Fruit fly (Drosophila melanogaster) whole organism, adult: ENCODE data around the gene Pvf2.
A peak's percentile ranks its signal among the peaks of the same experiment; 100 is the strongest.

Experiments
- CG11617 ChIP-seq: fragments of 200-800 bp; sonication (Bioruptor generic); optimal IDR thresholded peaks from 2 replicates; lab custom pipeline; 2017; ENCODE audit warnings: mild to moderate bottlenecking, missing biosample characterization, missing genetic modification reagents, missing genetic modification characterization
- CG12768 ChIP-seq: fragments of 200-800 bp; sonication (Bioruptor generic); optimal IDR thresholded peaks from 2 replicates; lab custom pipeline; 2017; ENCODE audit warnings: missing biosample characterization, missing genetic modification characterization, mild to moderate bottlenecking, moderate library complexity, missing genetic modification reagents
- CG14711 ChIP-seq: fragments of 200-800 bp; sonication (Bioruptor generic); optimal IDR thresholded peaks from 2 replicates; lab custom pipeline; 2018; ENCODE audit warnings: missing biosample characterization, mild to moderate bottlenecking, missing genetic modification characterization, moderate library complexity
- CG1620 ChIP-seq: fragments of 200-800 bp; sonication (Bioruptor generic); optimal IDR thresholded peaks from 2 replicates; lab custom pipeline; 2016; ENCODE audit warnings: missing biosample characterization, missing genetic modification characterization
- CG33017 ChIP-seq: fragments of 200-800 bp; sonication (Bioruptor generic); optimal IDR thresholded peaks from 2 replicates; lab custom pipeline; 2018; ENCODE audit warnings: missing biosample characterization, mild to moderate bottlenecking, missing genetic modification characterization, moderate library complexity
- CG5204 ChIP-seq: fragments of 200-800 bp; sonication (Bioruptor generic); optimal IDR thresholded peaks from 2 replicates; lab custom pipeline; 2016; ENCODE audit warnings: missing biosample characterization, missing genetic modification characterization
- CG7045 ChIP-seq: fragments of 200-800 bp; sonication (Bioruptor generic); optimal IDR thresholded peaks from 2 replicates; lab custom pipeline; 2017; ENCODE audit warnings: missing biosample characterization, mild to moderate bottlenecking, missing genetic modification characterization
- CG7101 ChIP-seq: fragments of 200-800 bp; sonication (Bioruptor generic); optimal IDR thresholded peaks from 2 replicates; lab custom pipeline; 2018; ENCODE audit warnings: missing biosample characterization, mild to moderate bottlenecking, missing genetic modification characterization, moderate library complexity
- Clk ChIP-seq: fragments of 200-800 bp; sonication (Bioruptor generic); optimal IDR thresholded peaks from 2 replicates; lab custom pipeline; 2017; ENCODE audit warnings: missing biosample characterization, missing genetic modification characterization
- Crg-1 ChIP-seq: fragments of 200-800 bp; sonication (Bioruptor generic); optimal IDR thresholded peaks from 2 replicates; lab custom pipeline; 2016; ENCODE audit warnings: missing biosample characterization, missing genetic modification characterization
- Hr96 ChIP-seq: fragments of 200-800 bp; sonication (Bioruptor generic); optimal IDR thresholded peaks from 2 replicates; lab custom pipeline; 2016; ENCODE audit warnings: missing biosample characterization, missing genetic modification characterization
- Mnt ChIP-seq: fragments of 200-800 bp; sonication (Bioruptor generic); optimal IDR thresholded peaks from 2 replicates; lab custom pipeline; 2016; ENCODE audit warnings: missing biosample characterization, mild to moderate bottlenecking, missing genetic modification characterization
- bab1 ChIP-seq: fragments of 200-800 bp; sonication (Bioruptor generic); optimal IDR thresholded peaks from 3 replicates; lab custom pipeline; 2019; ENCODE audit warnings: missing biosample characterization, mild to moderate bottlenecking, missing genetic modification characterization, moderate library complexity
- cic ChIP-seq: fragments of 200-800 bp; sonication (Bioruptor generic); optimal IDR thresholded peaks from 2 replicates; lab custom pipeline; 2017; ENCODE audit warnings: missing biosample characterization, mild to moderate bottlenecking, missing genetic modification characterization, moderate library complexity
- cnc ChIP-seq, 2 experiments: fragments of >200 bp; optimal IDR thresholded peaks; 2 replicates each; lab custom pipeline; 2017
- kay ChIP-seq: fragments of 200-800 bp; sonication (Bioruptor generic); peaks from one replicate; lab custom pipeline; 2016; ENCODE audit warnings: missing biosample characterization, missing genetic modification characterization, borderline replicate concordance
- ovo ChIP-seq: fragments of 200-800 bp; sonication (Bioruptor generic); optimal IDR thresholded peaks from 2 replicates; lab custom pipeline; 2016; ENCODE audit warnings: missing biosample characterization, missing genetic modification characterization
- pad ChIP-seq: fragments of 200-800 bp; sonication (Bioruptor generic); optimal IDR thresholded peaks from 3 replicates; lab custom pipeline; 2017; ENCODE audit warnings: missing biosample characterization, missing genetic modification characterization, mild to moderate bottlenecking, moderate library complexity, missing genetic modification reagents
- tj ChIP-seq: fragments of 200-800 bp; sonication (Bioruptor generic); optimal IDR thresholded peaks from 3 replicates; lab custom pipeline; 2017; ENCODE audit warnings: missing biosample characterization, mild to moderate bottlenecking, missing genetic modification characterization, moderate library complexity
- toe ChIP-seq: fragments of 200-800 bp; sonication (Bioruptor generic); optimal IDR thresholded peaks from 2 replicates; lab custom pipeline; 2016; ENCODE audit warnings: missing biosample characterization, missing genetic modification characterization

Pvf2 gene

dm6 chr2L:7032517-7032951 is 51.9 kb downstream of the Pvf2 start, which contains the start of the genes Rab30 and Caper:
Gene Rab30 (minus strand): TSS chr2L:7032606.
Gene Caper (plus strand): TSS chr2L:7032721.
- TF ChIP-seq CG11617 (GFP tag; lab: Kevin White, UChicago) (peak; percentile 53), cnc (optimal IDR thresholded peaks at IDR 0.05; lab: Kevin White, UChicago) (no peak), toe (no peak), CG7101 (tag; lab: Kevin White, UChicago) (peak; percentile 67), CG12768 (GFP tag; lab: Kevin White, UChicago) (no peak), Hr96 (GFP tag; lab: Kevin White, UChicago) (peak; percentile 74), CG33017 (tag; lab: Kevin White, UChicago) (no peak), CG7045 (GFP tag; lab: Kevin White, UChicago) (peak; percentile 29), ovo (GFP tag; lab: Kevin White, UChicago) (peak; percentile 55), kay (GFP tag; lab: Kevin White, UChicago) (peak; percentile 95), CG5204 (GFP tag; lab: Kevin White, UChicago) (no peak), CG14711 (tag; lab: Kevin White, UChicago) (peak; percentile 93), bab1 (GFP tag; lab: Kevin White, UChicago) (peak; percentile 75), tj (GFP tag; lab: Kevin White, UChicago) (peak; percentile 72), CG1620 (GFP tag; lab: Kevin White, UChicago) (peak; percentile 70), Clk (GFP tag; lab: Kevin White, UChicago) (no peak), Crg-1 (peak; percentile 73), pad (no peak), Mnt (GFP tag; lab: Kevin White, UChicago) (peak; percentile 84), cic (GFP tag; lab: Kevin White, UChicago) (peak; percentile 47)

dm6 chr2L:7028990-7029389 is 55.4 kb downstream of the Pvf2 start:
- TF ChIP-seq CG11617 (GFP tag; lab: Kevin White, UChicago) (no peak), cnc (optimal IDR thresholded peaks at IDR 0.05; lab: Kevin White, UChicago) (no peak), CG5204 (GFP tag; lab: Kevin White, UChicago) (no peak), CG14711 (tag; lab: Kevin White, UChicago) (no peak), bab1 (GFP tag; lab: Kevin White, UChicago) (no peak), Mnt (GFP tag; lab: Kevin White, UChicago) (no peak), tj (GFP tag; lab: Kevin White, UChicago) (no peak), CG33017 (tag; lab: Kevin White, UChicago) (no peak), toe (no peak), cic (GFP tag; lab: Kevin White, UChicago) (no peak), kay (GFP tag; lab: Kevin White, UChicago) (no peak), CG12768 (GFP tag; lab: Kevin White, UChicago) (no peak)

- no peak for TF ChIP-seq ovo (GFP tag; lab: Kevin White, UChicago)
- TF ChIP-seq CG12768 (GFP tag; lab: Kevin White, UChicago): peak; percentile 74
Measured at dm6 chr2L:7028440-7028839, 56.0 kb downstream of the Pvf2 start.

dm6 chr2L:7026988-7027908 is 57.2 kb downstream of the Pvf2 start, which contains the start of the genes CG31908 and MME1:
Gene CG31908 (minus strand): TSS chr2L:7027389.
Gene MME1 (plus strand): TSS chr2L:7027526.
- TF ChIP-seq tj (GFP tag; lab: Kevin White, UChicago) (peak; percentile 45), kay (GFP tag; lab: Kevin White, UChicago) (no peak), CG11617 (GFP tag; lab: Kevin White, UChicago) (peak; percentile 72), CG12768 (GFP tag; lab: Kevin White, UChicago) (peak; percentile 20), CG7101 (tag; lab: Kevin White, UChicago) (peak; percentile 19), CG7045 (GFP tag; lab: Kevin White, UChicago) (peak; percentile 4), cnc (optimal IDR thresholded peaks at IDR 0.05; lab: Kevin White, UChicago) (no peak), CG14711 (tag; lab: Kevin White, UChicago) (peak; percentile 5), Hr96 (GFP tag; lab: Kevin White, UChicago) (peak; percentile 45), toe (no peak), pad (no peak), CG33017 (tag; lab: Kevin White, UChicago) (no peak), Clk (GFP tag; lab: Kevin White, UChicago) (no peak), CG5204 (GFP tag; lab: Kevin White, UChicago) (no peak), Crg-1 (no peak), ovo (GFP tag; lab: Kevin White, UChicago) (peak; percentile 54), Mnt (GFP tag; lab: Kevin White, UChicago) (peak; percentile 50), cic (GFP tag; lab: Kevin White, UChicago) (no peak), CG1620 (GFP tag; lab: Kevin White, UChicago) (peak; percentile 42), bab1 (GFP tag; lab: Kevin White, UChicago) (peak; percentile 61)

- TF ChIP-seq kay (GFP tag; lab: Kevin White, UChicago): no peak
Measured at dm6 chr2L:7026308-7026707, 58.1 kb downstream of the Pvf2 start.

- TF ChIP-seq bab1 (GFP tag; lab: Kevin White, UChicago) (no peak), CG14711 (tag; lab: Kevin White, UChicago) (no peak), CG5204 (GFP tag; lab: Kevin White, UChicago) (no peak), CG7101 (tag; lab: Kevin White, UChicago) (no peak), cnc (optimal IDR thresholded peaks at IDR 0.05; lab: Kevin White, UChicago) (no peak), CG1620 (GFP tag; lab: Kevin White, UChicago) (no peak), kay (GFP tag; lab: Kevin White, UChicago) (no peak), toe (no peak), tj (GFP tag; lab: Kevin White, UChicago) (no peak), Hr96 (GFP tag; lab: Kevin White, UChicago) (no peak), cic (GFP tag; lab: Kevin White, UChicago) (no peak), Clk (GFP tag; lab: Kevin White, UChicago) (no peak), CG12768 (GFP tag; lab: Kevin White, UChicago) (no peak), Crg-1 (no peak), CG33017 (tag; lab: Kevin White, UChicago) (no peak), CG7045 (GFP tag; lab: Kevin White, UChicago) (no peak), Mnt (GFP tag; lab: Kevin White, UChicago) (no peak)
Measured at dm6 chr2L:7025247-7025646, 59.2 kb downstream of the Pvf2 start.
